Worm (Caenorhabditis elegans): ENCODE results near the gene nhr-42.

The nhr-42 gene

ce11 chrV:6998303-6998884, at the start of gene nhr-42:
Gene nhr-42, plus strand, starts transcription at chrV:6998819.
- TF ChIP-seq sem-2 (GFP tag; optimal IDR thresholded peaks at IDR 0.05) (no peak), ces-1 (GFP tag; optimal IDR thresholded peaks at IDR 0.05) (no peak), mls-2 (tag; optimal IDR thresholded peaks at IDR 0.05) (no peak), lin-13 (tag; optimal IDR thresholded peaks at IDR 0.05) (no peak), bed-3 (GFP tag; optimal IDR thresholded peaks at IDR 0.05) (no peak), unc-120 (tag; optimal IDR thresholded peaks at IDR 0.05; ENCODE audit: poor library complexity, severe bottlenecking) (no peak), unc-39 (tag; optimal IDR thresholded peaks at IDR 0.05) (no peak), ceh-39 (tag; optimal IDR thresholded peaks at IDR 0.05) (no peak), nhr-28 (tag; optimal IDR thresholded peaks at IDR 0.05) (no peak), lsy-2 (tag; optimal IDR thresholded peaks at IDR 0.05) (no peak), nhr-237 (tag; optimal IDR thresholded peaks at IDR 0.05) (no peak), drap-1 (GFP tag; optimal IDR thresholded peaks at IDR 0.05) (no peak), nhr-12 (tag; optimal IDR thresholded peaks at IDR 0.05) (no peak)

DNA sequence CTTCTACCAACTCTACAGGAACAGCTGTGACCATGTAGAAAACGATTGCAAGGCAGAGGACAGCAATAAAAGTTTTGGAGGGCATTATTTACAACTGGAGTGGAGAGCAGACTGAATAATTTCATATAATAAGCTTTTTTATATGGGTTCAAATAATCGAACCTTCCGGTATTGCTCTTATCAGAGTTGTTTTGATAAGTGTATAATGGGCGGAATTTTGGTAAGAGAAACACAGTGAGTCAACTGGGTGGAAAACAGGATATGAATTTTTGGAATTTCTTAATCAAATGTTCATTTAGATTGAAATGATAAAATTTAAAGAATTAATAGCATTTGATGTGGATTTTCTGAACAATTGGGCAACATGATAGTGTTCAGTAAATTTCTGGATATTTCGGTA, 48.8 kb upstream of the nhr-42 start, which contains the start of gene Y57E12B.11:
TSS of gene Y57E12B.11 (minus strand) at position 101 of the 400 bp plus-strand sequence.
- TF ChIP-seq nhr-12 (tag; optimal IDR thresholded peaks at IDR 0.05), result no peak
- no peak for TF ChIP-seq lsy-2 (tag; optimal IDR thresholded peaks at IDR 0.05)
- TF ChIP-seq drap-1 (GFP tag; optimal IDR thresholded peaks at IDR 0.05), result no peak
- no peak for TF ChIP-seq nhr-2 (tag; optimal IDR thresholded peaks at IDR 0.05)
- no peak for TF ChIP-seq bed-3 (GFP tag; optimal IDR thresholded peaks at IDR 0.05)
- TF ChIP-seq M03D4.4 (tag; optimal IDR thresholded peaks at IDR 0.05), result no peak
- TF ChIP-seq pha-4 (tag; optimal IDR thresholded peaks at IDR 0.05), result no peak

- no peak for TF ChIP-seq ham-2 (GFP tag; optimal IDR thresholded peaks at IDR 0.05)
- TF ChIP-seq unc-62 (GFP tag; optimal IDR thresholded peaks at IDR 0.05), result no peak
- no peak for TF ChIP-seq lin-13 (tag; optimal IDR thresholded peaks at IDR 0.05)
- no peak for TF ChIP-seq snpc-4 (tag; optimal IDR thresholded peaks at IDR 0.05)
These were observed 47.3 kb upstream of the nhr-42 start, which contains the start of gene T07H8.11 for ce11 chrV:6951306-6951705. Gene T07H8.11, minus strand, starts transcription at chrV:6951406.

ce11 chrV:6953797-6954196, 44.8 kb upstream of the nhr-42 start, which contains the start of gene srg-31:
Gene srg-31, minus strand, starts transcription at chrV:6953897.
- TF ChIP-seq M03D4.4 (tag; optimal IDR thresholded peaks at IDR 0.05), result no peak
- TF ChIP-seq tbx-8 (GFP tag; optimal IDR thresholded peaks at IDR 0.05), result no peak
- no peak for TF ChIP-seq mab-5 (tag; optimal IDR thresholded peaks at IDR 0.05)
- TF ChIP-seq ces-1 (GFP tag; optimal IDR thresholded peaks at IDR 0.05), result no peak
- TF ChIP-seq unc-120 (tag; optimal IDR thresholded peaks at IDR 0.05; ENCODE audit: poor library complexity, severe bottlenecking), result no peak
- no peak for TF ChIP-seq unc-39 (tag; optimal IDR thresholded peaks at IDR 0.05)

ce11 chrV:6956237-6956636, 42.4 kb upstream of the nhr-42 start, which contains the start of gene mec-1:
Gene mec-1, plus strand, starts transcription at chrV:6956537.
- TF ChIP-seq pha-4 (tag; optimal IDR thresholded peaks at IDR 0.05) (no peak), cnd-1 (tag; optimal IDR thresholded peaks at IDR 0.05) (no peak), M03D4.4 (tag; optimal IDR thresholded peaks at IDR 0.05) (no peak), ztf-11 (tag; optimal IDR thresholded peaks at IDR 0.05) (no peak), lsy-2 (tag; optimal IDR thresholded peaks at IDR 0.05) (no peak)

ce11 chrV:6969950-6970532, 28.6 kb upstream of the nhr-42 start, which contains the start of gene ptr-15:
Gene ptr-15, minus strand, starts transcription at chrV:6970000.
- TF ChIP-seq ham-2 (GFP tag; optimal IDR thresholded peaks at IDR 0.05) (peak; percentile 91), hlh-1 (tag; optimal IDR thresholded peaks at IDR 0.05) (no peak), mls-2 (tag; optimal IDR thresholded peaks at IDR 0.05) (no peak), elt-1 (tag; optimal IDR thresholded peaks at IDR 0.05; ENCODE audit: borderline replicate concordance, insufficient read depth) (peak; percentile 80), ceh-39 (tag; optimal IDR thresholded peaks at IDR 0.05) (no peak), unc-62 (GFP tag; optimal IDR thresholded peaks at IDR 0.05) (peak; percentile 61)

ce11 chrV:6971567-6971966, 27.1 kb upstream of the nhr-42 start, which contains the start of gene srx-59:
Gene srx-59, plus strand, starts transcription at chrV:6971867.
- TF ChIP-seq hlh-1 (tag; optimal IDR thresholded peaks at IDR 0.05), result no peak
- no peak for TF ChIP-seq ztf-11 (tag; optimal IDR thresholded peaks at IDR 0.05)
- TF ChIP-seq unc-39 (tag; optimal IDR thresholded peaks at IDR 0.05), result no peak
- no peak for TF ChIP-seq sem-2 (GFP tag; optimal IDR thresholded peaks at IDR 0.05)
- TF ChIP-seq ceh-83 (GFP tag; optimal IDR thresholded peaks at IDR 0.05), result no peak
- TF ChIP-seq unc-62 (GFP tag; optimal IDR thresholded peaks at IDR 0.05), result no peak
- no peak for TF ChIP-seq nhr-76 (tag; optimal IDR thresholded peaks at IDR 0.05)
- TF ChIP-seq snpc-4 (tag; optimal IDR thresholded peaks at IDR 0.05), result no peak
- TF ChIP-seq M03D4.4 (tag; optimal IDR thresholded peaks at IDR 0.05), result no peak
- TF ChIP-seq sptf-1 (tag; optimal IDR thresholded peaks at IDR 0.05), result no peak
- no peak for TF ChIP-seq lin-32 (GFP tag; optimal IDR thresholded peaks at IDR 0.05)
- TF ChIP-seq tbx-8 (GFP tag; optimal IDR thresholded peaks at IDR 0.05), result no peak
- TF ChIP-seq ham-2 (GFP tag; optimal IDR thresholded peaks at IDR 0.05), result no peak
- TF ChIP-seq bed-3 (GFP tag; optimal IDR thresholded peaks at IDR 0.05), result no peak
- TF ChIP-seq mab-5 (tag; optimal IDR thresholded peaks at IDR 0.05), result no peak
- TF ChIP-seq nhr-12 (tag; optimal IDR thresholded peaks at IDR 0.05), result no peak
- TF ChIP-seq zip-8 (tag; optimal IDR thresholded peaks at IDR 0.05), result no peak
- no peak for TF ChIP-seq flh-1 (GFP tag; optimal IDR thresholded peaks at IDR 0.05)
- no peak for TF ChIP-seq lsy-2 (tag; optimal IDR thresholded peaks at IDR 0.05)

Data from whole organism, mixed stage, embryonic.